Worm (Caenorhabditis elegans) whole organism, L1 larva: ENCODE data around the gene nars-2.
A peak's percentile ranks its signal among the peaks of the same experiment; 100 is the strongest.

Source experiments
- C16A3.4 ChIP-seq: fragments of 150-350 bp; optimal IDR thresholded peaks from 2 replicates; lab custom pipeline; 2014; ENCODE audit warnings: missing biosample characterization, missing genetic modification characterization
- F16B12.6 ChIP-seq: fragments of 150-350 bp; optimal IDR thresholded peaks from 2 replicates; lab custom pipeline; 2014; ENCODE audit warnings: missing biosample characterization, missing genetic modification characterization
- Y116A8C.19 ChIP-seq: sonication (generic microtip); optimal IDR thresholded peaks from 2 replicates; lab custom pipeline; 2016; ENCODE audit warnings: missing compliant biosample characterization, missing genetic modification characterization, borderline replicate concordance
- alr-1 ChIP-seq: fragments of 200-800 bp; sonication (Bioruptor generic); optimal IDR thresholded peaks from 2 replicates; lab custom pipeline; 2018; ENCODE audit warnings: borderline replicate concordance, mild to moderate bottlenecking, missing genetic modification characterization, missing compliant biosample characterization
- aly-2 ChIP-seq: fragments of 150-350 bp; optimal IDR thresholded peaks from 2 replicates; lab custom pipeline; 2014; ENCODE audit warnings: missing biosample characterization, missing genetic modification characterization
- blmp-1 ChIP-seq: fragments of 150-350 bp; optimal IDR thresholded peaks from 2 replicates; lab custom pipeline; 2014; ENCODE audit warnings: missing biosample characterization, missing genetic modification characterization
- ceh-8 ChIP-seq: fragments of 200-800 bp; sonication (Bioruptor generic); optimal IDR thresholded peaks from 2 replicates; lab custom pipeline; 2018; ENCODE audit warnings: mild to moderate bottlenecking, missing genetic modification characterization, moderate library complexity, missing compliant biosample characterization
- ceh-82 ChIP-seq, 3 experiments: fragments of 150-350 bp in 1 of 3; sonication (generic microtip) in 2 of 3; optimal IDR thresholded peaks; 2 replicates each; lab custom pipeline; 2014 to 2017; ENCODE audit warnings: missing biosample characterization in 3 of 3, missing genetic modification characterization in 3 of 3
- ceh-90 ChIP-seq: sonication (generic microtip); optimal IDR thresholded peaks from 2 replicates; lab custom pipeline; 2016; ENCODE audit warnings: missing genetic modification characterization, missing compliant biosample characterization
- dpl-1 ChIP-seq, 3 experiments: fragments of 150-350 bp in 2 of 3; sonication (generic microtip) in 1 of 3; optimal IDR thresholded peaks; 2 replicates each; lab custom pipeline; 2014 to 2017; ENCODE audit warnings: missing biosample characterization in 3 of 3, missing genetic modification characterization in 3 of 3, missing genetic modification reagents in 3 of 3
- dsc-1 ChIP-seq: sonication (generic microtip); optimal IDR thresholded peaks from 2 replicates; lab custom pipeline; 2016; ENCODE audit warnings: mild to moderate bottlenecking, missing genetic modification characterization, missing compliant biosample characterization
- efl-1 ChIP-seq, 4 experiments: fragments of 150-350 bp; optimal IDR thresholded peaks in 3 of 4; peaks in 1 of 4; 1 replicate in 1 of 4; 2 replicates in 3 of 4; lab custom pipeline; 2014; ENCODE audit warnings: missing biosample characterization in 2 of 4, missing genetic modification characterization in 2 of 4, missing genetic modification reagents in 2 of 4
- elt-2 ChIP-seq: sonication (generic microtip); optimal IDR thresholded peaks from 2 replicates; lab custom pipeline; 2016; ENCODE audit warnings: missing genetic modification characterization, mild to moderate bottlenecking, inconsistent platforms, missing compliant biosample characterization, missing genetic modification reagents
- ets-5 ChIP-seq: fragments of 200-800 bp; sonication (Bioruptor generic); IDR thresholded peaks from 2 replicates; pipeline ENCODE4 v1.3.6; 2022; ENCODE audit warnings: missing genetic modification characterization, missing compliant biosample characterization
- fos-1 ChIP-seq: fragments of 150-350 bp; optimal IDR thresholded peaks from 2 replicates; lab custom pipeline; 2014; ENCODE audit warnings: missing biosample characterization, missing genetic modification characterization
- hpl-2 ChIP-seq: fragments of 150-350 bp; optimal IDR thresholded peaks from 2 replicates; lab custom pipeline; 2014; ENCODE audit warnings: missing biosample characterization, missing genetic modification reagents, missing genetic modification characterization
- irx-1 ChIP-seq: sonication (generic microtip); optimal IDR thresholded peaks from 2 replicates; lab custom pipeline; 2016; ENCODE audit warnings: missing genetic modification characterization, missing compliant biosample characterization
- lin-13 ChIP-seq: fragments of 150-350 bp; optimal IDR thresholded peaks from 2 replicates; lab custom pipeline; 2014; ENCODE audit warnings: missing biosample characterization, missing genetic modification reagents, missing genetic modification characterization
- lin-14 ChIP-seq: fragments of 200-800 bp; sonication (Bioruptor generic); optimal IDR thresholded peaks from 2 replicates; lab custom pipeline; 2018; ENCODE audit warnings: mild to moderate bottlenecking, missing genetic modification characterization, moderate library complexity, missing compliant biosample characterization
- lin-15B ChIP-seq: fragments of 150-350 bp; sonication (generic microtip); optimal IDR thresholded peaks from 3 replicates; lab custom pipeline; 2014; ENCODE audit warnings: missing biosample characterization, missing genetic modification characterization
- lin-35 ChIP-seq, 2 experiments: fragments of 150-350 bp; optimal IDR thresholded peaks; 2 replicates each; lab custom pipeline; 2014; ENCODE audit warnings: missing biosample characterization in 2 of 2, missing genetic modification characterization in 2 of 2, missing genetic modification reagents in 2 of 2
- lin-39 ChIP-seq: fragments of 150-350 bp; optimal IDR thresholded peaks from 2 replicates; lab custom pipeline; 2014; ENCODE audit warnings: missing biosample characterization, missing genetic modification reagents, missing genetic modification characterization
- lsy-2 ChIP-seq, 2 experiments: fragments of 150-350 bp; optimal IDR thresholded peaks; 2 replicates each; lab custom pipeline; 2014; ENCODE audit warnings: missing biosample characterization in 2 of 2, missing genetic modification characterization in 2 of 2
- pag-3 ChIP-seq: sonication (generic microtip); optimal IDR thresholded peaks from 2 replicates; lab custom pipeline; 2017; ENCODE audit warnings: missing genetic modification characterization, mild to moderate bottlenecking, missing compliant biosample characterization, antibody characterized with exemption, borderline replicate concordance; ENCODE audit not compliant: insufficient read depth
- pax-3 ChIP-seq: fragments of 200-800 bp; sonication (Bioruptor generic); optimal IDR thresholded peaks from 2 replicates; lab custom pipeline; 2018; ENCODE audit warnings: mild to moderate bottlenecking, missing genetic modification characterization, moderate library complexity, missing compliant biosample characterization
- skn-1 ChIP-seq: fragments of 150-350 bp; optimal IDR thresholded peaks from 2 replicates; lab custom pipeline; 2014; ENCODE audit warnings: missing biosample characterization, missing genetic modification characterization
- snpc-4 ChIP-seq: fragments of 150-350 bp; optimal IDR thresholded peaks from 2 replicates; lab custom pipeline; 2014; ENCODE audit warnings: missing biosample characterization, missing genetic modification characterization
- swsn-7 ChIP-seq: sonication (generic microtip); optimal IDR thresholded peaks from 2 replicates; lab custom pipeline; 2016; ENCODE audit warnings: missing genetic modification characterization, missing compliant biosample characterization
- tlp-1 ChIP-seq: fragments of 150-350 bp; optimal IDR thresholded peaks from 2 replicates; lab custom pipeline; 2014; ENCODE audit warnings: missing biosample characterization, missing genetic modification characterization
- unc-86 ChIP-seq: sonication (generic microtip); optimal IDR thresholded peaks from 2 replicates; lab custom pipeline; 2016; ENCODE audit warnings: missing genetic modification characterization, missing compliant biosample characterization
- vab-15 ChIP-seq: sonication (generic microtip); optimal IDR thresholded peaks from 2 replicates; lab custom pipeline; 2017; ENCODE audit warnings: missing genotype, mild to moderate bottlenecking, missing genetic modification characterization, missing compliant biosample characterization
- ztf-4 ChIP-seq: fragments of 150-350 bp; optimal IDR thresholded peaks from 2 replicates; lab custom pipeline; 2014; ENCODE audit warnings: missing biosample characterization, missing genetic modification characterization

Gene nars-2

DNA sequence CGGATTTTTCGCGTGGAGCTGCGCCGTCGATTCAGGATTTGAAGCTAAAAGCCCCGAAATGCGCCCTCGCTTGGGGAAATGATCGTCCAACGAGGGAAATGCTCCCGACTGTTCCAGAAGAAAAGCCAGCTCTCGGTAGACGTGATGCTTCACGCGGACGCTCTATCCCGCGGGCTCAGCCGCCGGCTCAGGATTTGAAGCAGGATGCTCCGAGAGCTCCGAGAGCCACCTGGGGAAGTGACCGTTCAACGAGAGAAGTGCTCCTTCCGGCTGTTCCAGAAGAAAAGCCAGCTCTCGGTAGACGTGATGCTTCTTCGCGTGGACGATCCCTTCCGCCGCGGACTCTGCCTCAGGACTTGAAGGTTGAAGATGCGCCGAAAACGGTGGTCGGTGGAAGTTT, 10.3 kb upstream of the nars-2 start:
- no peak for TF ChIP-seq blmp-1 (tag; lab: Kevin White, UChicago)
- TF ChIP-seq elt-2 (tag; lab: Kevin White, UChicago): no peak
- TF ChIP-seq unc-86 (tag; lab: Kevin White, UChicago): no peak
- no peak for TF ChIP-seq fos-1 (tag; lab: Kevin White, UChicago)
- TF ChIP-seq ceh-8 (GFP tag; lab: Kevin White, UChicago): peak; percentile 19
- TF ChIP-seq pax-3 (tag; lab: Kevin White, UChicago): no peak
- TF ChIP-seq F16B12.6 (tag; lab: Kevin White, UChicago): no peak
- TF ChIP-seq efl-1 (optimal IDR thresholded peaks at IDR 0.05; lab: Kevin White, UChicago): no peak
- TF ChIP-seq efl-1 (GFP tag; optimal IDR thresholded peaks at IDR 0.05 in 1 of 2; lab: Kevin White, UChicago): peak in 1 of 2 experiments; percentile 57
- no peak for TF ChIP-seq ets-5 (GFP tag; lab: Robert Waterston, UW)
- TF ChIP-seq tlp-1: no peak
- no peak for TF ChIP-seq irx-1 (tag; lab: Kevin White, UChicago)
- TF ChIP-seq swsn-7 (tag; lab: Kevin White, UChicago): no peak
- TF ChIP-seq lin-39 (tag; lab: Kevin White, UChicago): no peak
- TF ChIP-seq snpc-4: no peak
- TF ChIP-seq ceh-90 (tag; lab: Kevin White, UChicago): no peak
- TF ChIP-seq hpl-2 (GFP tag; lab: Kevin White, UChicago): no peak
- TF ChIP-seq pag-3 (tag; lab: Kevin White, UChicago): no peak
- TF ChIP-seq, all 84 proteins: peak for 2

DNA sequence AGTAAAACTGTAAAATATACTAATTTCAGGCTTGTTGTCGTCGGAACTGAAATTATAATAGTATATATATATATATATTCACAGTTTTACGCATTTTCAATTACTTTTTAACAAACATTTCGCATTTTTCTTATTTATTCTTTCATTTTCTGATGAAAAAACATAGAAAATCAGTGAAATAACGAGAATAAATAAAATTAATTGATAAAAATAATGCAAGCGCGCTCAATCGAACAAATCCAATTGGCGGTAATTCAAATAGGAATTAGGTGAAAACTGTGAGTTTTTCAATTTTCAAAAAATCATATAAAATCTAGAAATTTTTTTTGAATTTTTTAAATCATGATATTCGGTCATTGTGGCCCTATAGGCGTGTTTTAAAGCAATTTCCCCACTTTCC, 9.6 kb upstream of the nars-2 start:
- TF ChIP-seq skn-1 (tag; lab: Kevin White, UChicago) (no peak), efl-1 (optimal IDR thresholded peaks at IDR 0.05; lab: Kevin White, UChicago) (peak in 1 of 2 experiments; percentile 32), efl-1 (GFP tag; optimal IDR thresholded peaks at IDR 0.05 in 1 of 2; lab: Kevin White, UChicago) (peak; percentile 10 to 92), dpl-1 (GFP tag; optimal IDR thresholded peaks at IDR 0.05; lab: Kevin White, UChicago) (peak in 1 of 3 experiments; percentile 26)

DNA sequence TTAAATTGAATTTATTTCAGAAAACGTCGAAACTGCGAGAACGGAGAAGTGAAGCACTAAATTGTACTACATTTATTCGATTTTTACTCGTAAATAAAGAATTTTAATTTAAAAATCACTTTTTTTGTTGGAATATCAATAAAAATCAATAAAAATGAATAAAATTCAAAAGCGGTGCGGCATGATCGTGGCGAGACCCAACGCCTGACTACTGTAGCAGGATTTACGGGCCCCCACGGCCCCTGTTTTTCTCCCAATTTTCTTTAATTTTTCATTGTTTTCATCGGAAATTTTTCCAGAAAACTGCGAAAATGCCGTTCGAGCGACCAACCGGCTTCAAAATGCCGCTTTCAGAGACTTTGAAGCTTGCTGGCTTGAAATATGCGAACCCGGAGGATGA, 8.3 kb upstream of the nars-2 start, which contains the start of gene Y66D12A.19:
Gene Y66D12A.19, plus strand, starts transcription at position 266 of the 400 bp plus-strand sequence.
- no peak for TF ChIP-seq vab-15

DNA sequence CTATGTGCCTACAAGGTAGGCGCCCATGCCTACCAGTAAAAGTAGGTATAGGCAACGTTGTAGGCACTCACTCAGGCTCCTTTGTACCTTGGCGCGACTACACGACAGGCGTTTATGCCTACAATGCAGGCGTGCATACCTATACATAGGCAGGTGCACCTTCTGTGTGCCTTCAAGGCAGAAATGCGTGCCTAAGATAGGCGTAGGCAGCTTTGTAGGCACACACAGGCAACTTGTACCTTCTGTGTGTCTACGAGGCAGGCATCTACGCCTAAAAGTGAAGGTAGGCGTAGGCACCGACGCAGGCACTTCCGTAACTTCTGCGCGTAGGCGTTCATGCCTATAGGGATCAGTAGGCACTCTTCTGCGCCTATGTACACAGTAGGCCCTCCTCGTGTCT, 5.1 kb upstream of the nars-2 start:
- TF ChIP-seq Y116A8C.19 (tag; lab: Kevin White, UChicago) (no peak), lin-13 (GFP tag; lab: Kevin White, UChicago) (no peak), hpl-2 (GFP tag; lab: Kevin White, UChicago) (no peak), aly-2 (no peak), C16A3.4 (tag; lab: Kevin White, UChicago) (no peak), alr-1 (peak; percentile 95), lin-14 (no peak)
- TF ChIP-seq, all 84 proteins: peak for 1

DNA sequence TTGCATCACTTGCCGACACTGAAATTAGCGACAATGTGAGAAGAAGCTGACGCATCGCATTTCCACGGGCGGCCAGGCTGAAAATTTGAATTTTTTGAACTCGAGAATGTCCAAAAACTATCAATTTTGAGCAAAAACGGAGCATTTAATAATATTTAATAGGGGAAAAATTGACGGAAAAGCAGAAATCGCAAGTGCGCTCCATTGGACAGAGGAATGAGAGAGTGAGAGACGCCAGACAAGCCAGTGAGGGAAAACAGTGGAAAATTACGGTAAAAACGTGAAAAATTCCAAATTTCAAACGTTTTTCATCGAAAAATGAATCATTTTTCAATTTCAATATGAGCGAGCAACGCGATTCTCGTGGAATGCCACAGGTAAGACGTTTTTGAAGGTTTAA, 4.7 kb upstream of the nars-2 start, which contains the start of the genes Y66D12A.21 and spe-6:
Gene Y66D12A.21, minus strand, starts transcription at position 90 of the 400 bp plus-strand sequence.
Gene spe-6, plus strand, starts transcription at position 276 of the 400 bp plus-strand sequence.
- TF ChIP-seq C16A3.4 (tag; lab: Kevin White, UChicago) (peak; percentile 7), efl-1 (optimal IDR thresholded peaks at IDR 0.05; lab: Kevin White, UChicago) (peak; percentile 57 to 70), efl-1 (GFP tag; optimal IDR thresholded peaks at IDR 0.05 in 1 of 2; lab: Kevin White, UChicago) (peak; percentile 54 to 91), skn-1 (tag; lab: Kevin White, UChicago) (peak; percentile 28), ceh-82 (tag; optimal IDR thresholded peaks at IDR 0.05; lab: Kevin White, UChicago) (peak in 1 of 3 experiments; percentile 12), blmp-1 (tag; lab: Kevin White, UChicago) (peak; percentile 30), dsc-1 (tag; lab: Kevin White, UChicago) (no peak), lsy-2 (tag; optimal IDR thresholded peaks at IDR 0.05; lab: Kevin White, UChicago) (peak in 1 of 2 experiments; percentile 67), dpl-1 (GFP tag; optimal IDR thresholded peaks at IDR 0.05; lab: Kevin White, UChicago) (peak; percentile 28 to 68 (median 49)), irx-1 (tag; lab: Kevin White, UChicago) (no peak), F16B12.6 (tag; lab: Kevin White, UChicago) (peak; percentile 52), lin-35 (GFP tag; optimal IDR thresholded peaks at IDR 0.05; lab: Kevin White, UChicago) (peak; percentile 50 to 55), ztf-4 (no peak), lin-15B (peak; percentile 56)
